Worm (Caenorhabditis elegans) whole organism, young adult: Measurements from ENCODE around the gene adbp-1.

Source experiments
- B0019.2 ChIP-seq: fragments of 200-800 bp; sonication (Bioruptor generic); conservative IDR thresholded peaks from 2 replicates; pipeline ENCODE4 v1.3.6; 2022; ENCODE audit warnings: missing genetic modification reagents, missing genetic modification characterization, missing compliant biosample characterization
- D2030.7 ChIP-seq: fragments of 200-800 bp; sonication (Bioruptor generic); IDR thresholded peaks from 2 replicates; pipeline ENCODE4 v1.3.6; 2022; ENCODE audit warnings: missing genetic modification reagents, missing genetic modification characterization, missing compliant biosample characterization
- F10E7.11 ChIP-seq: sonication (generic microtip); optimal IDR thresholded peaks from 2 replicates; lab custom pipeline; 2017; ENCODE audit warnings: mild to moderate bottlenecking, missing genetic modification characterization, moderate library complexity, missing compliant biosample characterization
- F22D6.2 ChIP-seq: sonication (generic microtip); optimal IDR thresholded peaks from 2 replicates; lab custom pipeline; 2016; ENCODE audit warnings: mild to moderate bottlenecking, missing genetic modification characterization, missing compliant biosample characterization
- F23B12.7 ChIP-seq: sonication (generic microtip); optimal IDR thresholded peaks from 2 replicates; lab custom pipeline; 2017; ENCODE audit warnings: missing genetic modification characterization, mild to moderate bottlenecking, missing compliant biosample characterization, antibody characterized with exemption, moderate library complexity; ENCODE audit not compliant: insufficient read depth
- F33H1.4 ChIP-seq: fragments of 200-800 bp; sonication (Bioruptor generic); IDR thresholded peaks from 2 replicates; pipeline ENCODE4 v1.3.6; 2022; ENCODE audit warnings: missing genetic modification reagents, missing genetic modification characterization, missing compliant biosample characterization
- F57A8.1 ChIP-seq: fragments of 200-800 bp; sonication (Bioruptor generic); optimal IDR thresholded peaks from 2 replicates; lab custom pipeline; 2018; ENCODE audit warnings: mild to moderate bottlenecking, missing genetic modification characterization, moderate library complexity, missing compliant biosample characterization
- Y56A3A.18 ChIP-seq: fragments of 200-800 bp; sonication (Bioruptor generic); IDR thresholded peaks from 2 replicates; pipeline ENCODE4 v1.3.6; 2022; ENCODE audit warnings: missing genetic modification reagents, missing genetic modification characterization, missing compliant biosample characterization
- aptf-2 ChIP-seq: fragments of 200-800 bp; sonication (Bioruptor generic); conservative IDR thresholded peaks from 2 replicates; pipeline ENCODE4 v1.3.6; 2022; ENCODE audit warnings: missing genetic modification reagents, missing genetic modification characterization, missing compliant biosample characterization
- athp-1 ChIP-seq: sonication (generic microtip); optimal IDR thresholded peaks from 2 replicates; lab custom pipeline; 2017; ENCODE audit warnings: mild to moderate bottlenecking, missing genetic modification characterization, missing compliant biosample characterization
- attf-5 ChIP-seq: fragments of 200-800 bp; sonication (Bioruptor generic); optimal IDR thresholded peaks from 2 replicates; lab custom pipeline; 2018; ENCODE audit warnings: mild to moderate bottlenecking, missing genetic modification characterization, missing compliant biosample characterization
- attf-6 ChIP-seq: fragments of 200-800 bp; sonication (Bioruptor generic); IDR thresholded peaks from 2 replicates; pipeline ENCODE4 v1.3.6; 2022; ENCODE audit warnings: missing genetic modification reagents, missing genetic modification characterization, missing compliant biosample characterization
- bed-2 ChIP-seq: fragments of 200-800 bp; sonication (Bioruptor generic); IDR thresholded peaks from 2 replicates; pipeline ENCODE4 v1.3.6; 2022; ENCODE audit warnings: missing genetic modification reagents, missing genetic modification characterization, missing compliant biosample characterization
- ccch-3 ChIP-seq: fragments of 200-800 bp; sonication (Bioruptor generic); optimal IDR thresholded peaks from 2 replicates; lab custom pipeline; 2018; ENCODE audit warnings: mild to moderate bottlenecking, missing genetic modification characterization, missing compliant biosample characterization
- ceh-40 ChIP-seq: fragments of 200-800 bp; sonication (Bioruptor generic); IDR thresholded peaks from 2 replicates; pipeline ENCODE4 v1.3.6; 2022; ENCODE audit warnings: missing genetic modification characterization, missing compliant biosample characterization
- ceh-58 ChIP-seq: fragments of 200-800 bp; sonication (Bioruptor generic); IDR thresholded peaks from 2 replicates; pipeline ENCODE4 v1.3.6; 2022; ENCODE audit warnings: missing genetic modification characterization, missing compliant biosample characterization
- die-1 ChIP-seq: sonication (generic microtip); optimal IDR thresholded peaks from 2 replicates; lab custom pipeline; 2016; ENCODE audit warnings: missing genotype, mild to moderate bottlenecking, missing genetic modification characterization, missing compliant biosample characterization
- fkh-3 ChIP-seq: sonication (generic microtip); optimal IDR thresholded peaks from 2 replicates; lab custom pipeline; 2016; ENCODE audit warnings: mild to moderate bottlenecking, missing genetic modification characterization, missing compliant biosample characterization
- gei-17 ChIP-seq: fragments of 200-800 bp; sonication (Bioruptor generic); optimal IDR thresholded peaks from 2 replicates; lab custom pipeline; 2018; ENCODE audit warnings: mild to moderate bottlenecking, missing genetic modification characterization, missing compliant biosample characterization
- hlh-26 ChIP-seq: fragments of 200-800 bp; sonication (Bioruptor generic); conservative IDR thresholded peaks from 2 replicates; pipeline ENCODE4 v1.3.6; 2022; ENCODE audit warnings: missing genetic modification reagents, missing genetic modification characterization, missing compliant biosample characterization
- hmg-1.2 ChIP-seq: fragments of 200-800 bp; sonication (Bioruptor generic); IDR thresholded peaks from 2 replicates; pipeline ENCODE4 v1.3.6; 2022; ENCODE audit warnings: missing genetic modification reagents, missing genetic modification characterization, missing compliant biosample characterization
- hmg-20 ChIP-seq: fragments of 200-800 bp; sonication (Bioruptor generic); IDR thresholded peaks from 2 replicates; pipeline ENCODE4 v1.3.6; 2022; ENCODE audit warnings: missing genetic modification reagents, missing genetic modification characterization, missing compliant biosample characterization
- lag-1 ChIP-seq: fragments of 200-800 bp; sonication (Bioruptor generic); IDR thresholded peaks from 2 replicates; pipeline ENCODE4 v1.3.6; 2022; ENCODE audit warnings: missing genetic modification reagents, missing genetic modification characterization, missing compliant biosample characterization
- lin-26 ChIP-seq: fragments of 200-800 bp; sonication (Bioruptor generic); IDR thresholded peaks from 2 replicates; pipeline ENCODE4 v1.3.6; 2022; ENCODE audit warnings: missing genetic modification reagents, missing genetic modification characterization, missing compliant biosample characterization
- lin-35 ChIP-seq, 3 experiments: fragments of 150-350 bp in 2 of 3; sonication (generic microtip) in 1 of 3; optimal IDR thresholded peaks; 2 replicates each; lab custom pipeline; 2014 to 2018; ENCODE audit warnings: missing biosample characterization in 3 of 3, missing genetic modification characterization in 3 of 3, missing genetic modification reagents in 3 of 3
- lin-40 ChIP-seq: sonication (generic microtip); optimal IDR thresholded peaks from 2 replicates; lab custom pipeline; 2016; ENCODE audit warnings: missing genetic modification characterization, mild to moderate bottlenecking, missing compliant biosample characterization, missing genotype, missing genetic modification reagents
- lin-54 ChIP-seq: fragments of 200-800 bp; sonication (Bioruptor generic); optimal IDR thresholded peaks from 2 replicates; lab custom pipeline; 2018; ENCODE audit warnings: mild to moderate bottlenecking, missing genetic modification characterization, missing compliant biosample characterization
- lsy-27 ChIP-seq: sonication (generic microtip); optimal IDR thresholded peaks from 2 replicates; lab custom pipeline; 2017; ENCODE audit warnings: missing genetic modification characterization, mild to moderate bottlenecking, missing compliant biosample characterization, antibody characterized with exemption, missing genotype, borderline replicate concordance; ENCODE audit not compliant: insufficient read depth
- madf-3 ChIP-seq: fragments of 200-800 bp; sonication (Bioruptor generic); IDR thresholded peaks from 2 replicates; pipeline ENCODE4 v1.3.6; 2022; ENCODE audit warnings: missing genetic modification reagents, missing genetic modification characterization, missing compliant biosample characterization
- mel-28 ChIP-seq: sonication (generic microtip); optimal IDR thresholded peaks from 2 replicates; lab custom pipeline; 2016; ENCODE audit warnings: borderline replicate concordance, mild to moderate bottlenecking, missing genetic modification characterization, missing compliant biosample characterization
- nfya-1 ChIP-seq: sonication (generic microtip); optimal IDR thresholded peaks from 2 replicates; lab custom pipeline; 2017; ENCODE audit warnings: antibody characterized with exemption, missing compliant biosample characterization, missing genetic modification characterization, borderline replicate concordance; ENCODE audit not compliant: insufficient read depth
- nhr-120 ChIP-seq: fragments of 200-800 bp; sonication (Bioruptor generic); IDR thresholded peaks from 2 replicates; pipeline ENCODE4 v1.3.6; 2022; ENCODE audit warnings: missing genetic modification characterization, missing compliant biosample characterization
- nhr-179 ChIP-seq: sonication (generic microtip); optimal IDR thresholded peaks from 2 replicates; lab custom pipeline; 2016; ENCODE audit warnings: mild to moderate bottlenecking, missing genetic modification characterization, missing compliant biosample characterization
- nhr-80 ChIP-seq: sonication (generic microtip); optimal IDR thresholded peaks from 2 replicates; lab custom pipeline; 2016; ENCODE audit warnings: missing genetic modification characterization, missing compliant biosample characterization
- pha-4 ChIP-seq: fragments of 150-350 bp; sonication (generic microtip); optimal IDR thresholded peaks from 2 replicates; lab custom pipeline; 2014; ENCODE audit warnings: missing biosample characterization, missing genetic modification reagents, missing genetic modification characterization
- repo-1 ChIP-seq: sonication (generic microtip); optimal IDR thresholded peaks from 2 replicates; lab custom pipeline; 2017; ENCODE audit warnings: mild to moderate bottlenecking, missing genetic modification characterization, missing compliant biosample characterization
- rpc-1 ChIP-seq, 2 experiments: fragments of 150-350 bp in 1 of 2; sonication (generic microtip) in 1 of 2; optimal IDR thresholded peaks; 2 replicates each; lab custom pipeline; 2014 to 2018; ENCODE audit warnings: missing biosample characterization in 1 of 2, missing genetic modification characterization in 1 of 2, missing genetic modification reagents in 1 of 2, missing genotype in 1 of 2
- sea-2 ChIP-seq: fragments of 200-800 bp; sonication (Bioruptor generic); IDR thresholded peaks from 2 replicates; pipeline ENCODE4 v1.3.6; 2022; ENCODE audit warnings: missing genetic modification characterization, missing compliant biosample characterization
- snpc-1.3 ChIP-seq: sonication (generic microtip); optimal IDR thresholded peaks from 2 replicates; lab custom pipeline; 2017; ENCODE audit warnings: missing genetic modification characterization, mild to moderate bottlenecking, missing compliant biosample characterization, antibody characterized with exemption, moderate library complexity, missing genotype, missing genetic modification reagents; ENCODE audit not compliant: insufficient read depth
- snpc-4 ChIP-seq, 5 experiments: fragments of 150-350 bp in 1 of 5; sonication (generic microtip) in 4 of 5; optimal IDR thresholded peaks; 2 replicates each; lab custom pipeline; 2014 to 2018; ENCODE audit warnings: missing genetic modification characterization in 5 of 5, missing biosample characterization in 3 of 5, antibody characterized with exemption in 2 of 5, mild to moderate bottlenecking in 2 of 5, missing compliant biosample characterization in 2 of 5, missing genotype in 2 of 5, moderate library complexity in 2 of 5, missing genetic modification reagents in 1 of 5
- somi-1 ChIP-seq: fragments of 200-800 bp; sonication (Bioruptor generic); optimal IDR thresholded peaks from 2 replicates; lab custom pipeline; 2018; ENCODE audit warnings: mild to moderate bottlenecking, missing genetic modification characterization, missing compliant biosample characterization
- sptf-2 ChIP-seq: fragments of 200-800 bp; sonication (Bioruptor generic); optimal IDR thresholded peaks from 2 replicates; lab custom pipeline; 2018; ENCODE audit warnings: mild to moderate bottlenecking, missing genetic modification characterization, missing compliant biosample characterization
- tbp1 ChIP-seq: fragments of 200-800 bp; sonication (Bioruptor generic); optimal IDR thresholded peaks from 2 replicates; lab custom pipeline; 2018; ENCODE audit warnings: mild to moderate bottlenecking, missing genetic modification characterization, missing compliant biosample characterization
- zim-3 ChIP-seq: sonication (generic microtip); optimal IDR thresholded peaks from 2 replicates; lab custom pipeline; 2017; ENCODE audit warnings: mild to moderate bottlenecking, missing genetic modification characterization, moderate library complexity, missing compliant biosample characterization
- ztf-18 ChIP-seq: sonication (generic microtip); optimal IDR thresholded peaks from 2 replicates; lab custom pipeline; 2016; ENCODE audit warnings: missing genotype, mild to moderate bottlenecking, missing genetic modification characterization, missing compliant biosample characterization
- ztf-22 ChIP-seq: fragments of 200-800 bp; sonication (Bioruptor generic); optimal IDR thresholded peaks from 2 replicates; lab custom pipeline; 2018; ENCODE audit warnings: mild to moderate bottlenecking, missing genetic modification characterization, moderate library complexity, missing compliant biosample characterization
- ztf-26 ChIP-seq: sonication (generic microtip); optimal IDR thresholded peaks from 2 replicates; lab custom pipeline; 2017; ENCODE audit warnings: missing genetic modification characterization, missing compliant biosample characterization
- ztf-28 ChIP-seq: fragments of 200-800 bp; sonication (Bioruptor generic); IDR thresholded peaks from 2 replicates; pipeline ENCODE4 v1.3.6; 2022; ENCODE audit warnings: missing genetic modification reagents, missing genetic modification characterization, missing compliant biosample characterization

Gene adbp-1

ce11 chrII:11440265-11440664 is 3.7 kb upstream of the adbp-1 start, which contains the start of gene VW02B12L.2 (continued):
- TF ChIP-seq nhr-179 (tag; lab: Kevin White, UChicago): no peak
- no peak for TF ChIP-seq ztf-22 (GFP tag; lab: Kevin White, UChicago)
- no peak for TF ChIP-seq ztf-18 (tag; lab: Kevin White, UChicago)
- no peak for TF ChIP-seq snpc-1.3
- TF ChIP-seq sea-2 (GFP tag; lab: Robert Waterston, UW): no peak
- TF ChIP-seq lin-26 (GFP tag; lab: Robert Waterston, UW): no peak
- no peak for TF ChIP-seq zim-3
- TF ChIP-seq sptf-2: no peak
- TF ChIP-seq repo-1: no peak
- TF ChIP-seq F22D6.2: no peak
- TF ChIP-seq die-1 (tag; lab: Kevin White, UChicago): no peak
- no peak for TF ChIP-seq tbp1
- no peak for TF ChIP-seq ceh-40 (GFP tag; lab: Robert Waterston, UW)
- no peak for TF ChIP-seq hlh-26 (GFP tag; lab: Robert Waterston, UW)
- TF ChIP-seq nhr-80 (tag; lab: Kevin White, UChicago): no peak
- TF ChIP-seq F23B12.7 (tag; lab: Kevin White, UChicago): no peak
- no peak for TF ChIP-seq somi-1 (GFP tag; lab: Kevin White, UChicago)
- no peak for TF ChIP-seq F57A8.1 (GFP tag; lab: Kevin White, UChicago)
- TF ChIP-seq lin-54 (GFP tag; lab: Kevin White, UChicago): no peak
- TF ChIP-seq F10E7.11 (tag; lab: Kevin White, UChicago): no peak
- no peak for TF ChIP-seq lsy-27 (tag; lab: Kevin White, UChicago)
- TF ChIP-seq lin-40: no peak
- 0 out of 2 replicates have a peak, but pooled peaks have one; percentile 40 for TF ChIP-seq madf-3
- no peak for TF ChIP-seq Y56A3A.18 (GFP tag; lab: Robert Waterston, UW)
- TF ChIP-seq ccch-3: no peak
- no peak for TF ChIP-seq lag-1
- TF ChIP-seq snpc-4 (GFP tag; optimal IDR thresholded peaks at IDR 0.05; lab: Kevin White, UChicago): no peak
- no peak for TF ChIP-seq snpc-4 (tag; optimal IDR thresholded peaks at IDR 0.05; lab: Kevin White, UChicago)
- TF ChIP-seq rpc-1 (optimal IDR thresholded peaks at IDR 0.05; lab: Kevin White, UChicago): no peak
- no peak for TF ChIP-seq rpc-1 (tag; optimal IDR thresholded peaks at IDR 0.05; lab: Kevin White, UChicago)
- no peak for TF ChIP-seq attf-6
- no peak for TF ChIP-seq nfya-1
- TF ChIP-seq F33H1.4 (GFP tag; lab: Robert Waterston, UW): peak; percentile 26
- TF ChIP-seq aptf-2 (GFP tag; lab: Robert Waterston, UW): no peak
- TF ChIP-seq gei-17 (GFP tag; lab: Kevin White, UChicago): no peak
- no peak for TF ChIP-seq bed-2 (GFP tag; lab: Robert Waterston, UW)
- no peak for TF ChIP-seq nhr-120 (GFP tag; lab: Robert Waterston, UW)
- TF ChIP-seq B0019.2 (GFP tag; lab: Robert Waterston, UW): no peak
- no peak for TF ChIP-seq D2030.7 (GFP tag; lab: Robert Waterston, UW)
- peak; percentile 21 for TF ChIP-seq attf-5 (GFP tag; lab: Kevin White, UChicago)
- TF ChIP-seq lin-35 (GFP tag; optimal IDR thresholded peaks at IDR 0.05; lab: Kevin White, UChicago): peak in 1 of 3 experiments; percentile 36
- TF ChIP-seq hmg-1.2 (GFP tag; lab: Robert Waterston, UW): 0 out of 2 replicates have a peak, but pooled peaks have one; percentile 4
- TF ChIP-seq mel-28 (tag; lab: Kevin White, UChicago): no peak
- TF ChIP-seq pha-4 (tag; lab: Kevin White, UChicago): no peak
- no peak for TF ChIP-seq hmg-20 (GFP tag; lab: Robert Waterston, UW)
- TF ChIP-seq athp-1 (tag; lab: Kevin White, UChicago): no peak
- TF ChIP-seq ztf-26 (tag; lab: Kevin White, UChicago): no peak
- TF ChIP-seq fkh-3: no peak
- no peak for TF ChIP-seq ceh-58 (GFP tag; lab: Robert Waterston, UW)
- no peak for TF ChIP-seq ztf-28 (GFP tag; lab: Robert Waterston, UW)
